Fruit fly (Drosophila melanogaster) whole organism, embryonic: ENCODE results near the gene bark.
A peak's percentile ranks its signal among the peaks of the same experiment; 100 is the strongest.

Source experiments
- Ada2b ChIP-seq: fragments of 200-800 bp; sonication (Bioruptor generic); IDR thresholded peaks from 2 replicates; pipeline ENCODE4 v1.3.6; 2022; ENCODE audit warnings: missing biosample characterization, missing genetic modification characterization
- Atf6 ChIP-seq: fragments of 200-800 bp; sonication (Bioruptor generic); IDR thresholded peaks from 2 replicates; pipeline ENCODE4 v1.3.6; 2022; ENCODE audit warnings: missing biosample characterization, missing genetic modification characterization
- B-H2 ChIP-seq: fragments of 200-800 bp; sonication (Bioruptor generic); optimal IDR thresholded peaks from 2 replicates; lab custom pipeline; 2018; ENCODE audit warnings: missing biosample characterization, mild to moderate bottlenecking, missing genetic modification characterization
- CG10147 ChIP-seq: fragments of 200-800 bp; sonication (Bioruptor generic); optimal IDR thresholded peaks from 2 replicates; lab custom pipeline; 2019; ENCODE audit warnings: missing biosample characterization, mild to moderate bottlenecking, missing genetic modification characterization, moderate library complexity
- CG10209 ChIP-seq: fragments of 200-800 bp; sonication (Bioruptor generic); optimal IDR thresholded peaks from 3 replicates; lab custom pipeline; 2017; ENCODE audit warnings: missing biosample characterization, mild to moderate bottlenecking, missing genetic modification characterization, missing genetic modification reagents
- CG1024 ChIP-seq: fragments of 200-800 bp; sonication (Bioruptor generic); IDR thresholded peaks from 2 replicates; pipeline ENCODE4 v1.3.6; 2022; ENCODE audit warnings: missing biosample characterization, missing genetic modification characterization
- CG11247 ChIP-seq: fragments of 200-800 bp; sonication (Bioruptor generic); IDR thresholded peaks from 2 replicates; pipeline ENCODE4 v1.3.6; 2022; ENCODE audit warnings: missing biosample characterization, missing genetic modification characterization
- CG12236 ChIP-seq: fragments of 200-800 bp; sonication (Bioruptor generic); optimal IDR thresholded peaks from 2 replicates; lab custom pipeline; 2016; ENCODE audit warnings: missing biosample characterization, missing genetic modification characterization
- CG17186 ChIP-seq: fragments of 200-800 bp; sonication (Bioruptor generic); optimal IDR thresholded peaks from 3 replicates; lab custom pipeline; 2017; ENCODE audit warnings: missing biosample characterization, missing genetic modification reagents, missing genetic modification characterization
- CG17385 ChIP-seq: fragments of 200-800 bp; sonication (Bioruptor generic); optimal IDR thresholded peaks from 3 replicates; lab custom pipeline; 2018; ENCODE audit warnings: missing biosample characterization, mild to moderate bottlenecking, missing genetic modification characterization
- CG17612 ChIP-seq: fragments of 200-800 bp; sonication (Bioruptor generic); IDR thresholded peaks from 2 replicates; pipeline ENCODE4 v1.3.6; 2022; ENCODE audit warnings: missing biosample characterization, missing genetic modification characterization
- CG17802 ChIP-seq: fragments of 200-800 bp; sonication (Bioruptor generic); optimal IDR thresholded peaks from 2 replicates; lab custom pipeline; 2018; ENCODE audit warnings: missing biosample characterization, mild to moderate bottlenecking, missing genetic modification characterization, moderate library complexity
- CG1832 ChIP-seq: fragments of 200-800 bp; sonication (Bioruptor generic); optimal IDR thresholded peaks from 2 replicates; lab custom pipeline; 2017; ENCODE audit warnings: missing biosample characterization, mild to moderate bottlenecking, missing genetic modification characterization, inconsistent platforms
- CG2116 ChIP-seq: fragments of 200-800 bp; sonication (Bioruptor generic); optimal IDR thresholded peaks from 3 replicates; lab custom pipeline; 2018; ENCODE audit warnings: missing biosample characterization, mild to moderate bottlenecking, missing genetic modification characterization
- CG2875 ChIP-seq: fragments of 200-800 bp; sonication (Bioruptor generic); optimal IDR thresholded peaks from 2 replicates; lab custom pipeline; 2017; ENCODE audit warnings: missing biosample characterization, mild to moderate bottlenecking, missing genetic modification characterization, missing genetic modification reagents
- CG4707 ChIP-seq: fragments of 200-800 bp; sonication (Bioruptor generic); optimal IDR thresholded peaks from 2 replicates; lab custom pipeline; 2018; ENCODE audit warnings: missing biosample characterization, mild to moderate bottlenecking, missing genetic modification characterization, moderate library complexity
- CG8359 ChIP-seq: fragments of 200-800 bp; sonication (Bioruptor generic); optimal IDR thresholded peaks from 2 replicates; lab custom pipeline; 2017; ENCODE audit warnings: missing biosample characterization, mild to moderate bottlenecking, missing genetic modification characterization, borderline replicate concordance
- Deaf1 ChIP-seq: fragments of 200-800 bp; optimal IDR thresholded peaks from 3 replicates; lab custom pipeline; 2019; ENCODE audit warnings: missing biosample characterization, mild to moderate bottlenecking, missing genetic modification characterization, moderate library complexity
- Dek ChIP-seq: fragments of 200-800 bp; sonication (Bioruptor generic); optimal IDR thresholded peaks from 3 replicates; lab custom pipeline; 2019; ENCODE audit warnings: missing biosample characterization, mild to moderate bottlenecking, missing genetic modification characterization, moderate library complexity
- Dip2 ChIP-seq: fragments of 200-800 bp; sonication (Bioruptor generic); IDR thresholded peaks from 2 replicates; pipeline ENCODE4 v1.3.6; 2022; ENCODE audit warnings: missing biosample characterization, missing genetic modification characterization
- Dip3 ChIP-seq: fragments of 200-800 bp; sonication (Bioruptor generic); optimal IDR thresholded peaks from 3 replicates; lab custom pipeline; 2016; ENCODE audit warnings: missing biosample characterization, missing genetic modification characterization
- Doc2 ChIP-seq: fragments of 200-800 bp; sonication (Bioruptor generic); IDR thresholded peaks from 2 replicates; pipeline ENCODE4 v1.3.6; 2022; ENCODE audit warnings: missing biosample characterization, missing genetic modification characterization
- GATAe ChIP-seq: fragments of 200-800 bp; sonication (Bioruptor generic); conservative IDR thresholded peaks from 2 replicates; pipeline ENCODE4 v1.3.6; 2022; ENCODE audit warnings: missing biosample characterization, missing genetic modification characterization
- NFAT ChIP-seq: fragments of 200-800 bp; sonication (Bioruptor generic); IDR thresholded peaks from 2 replicates; pipeline ENCODE4 v1.3.6; 2022; ENCODE audit warnings: missing biosample characterization, missing genetic modification characterization
- Side ChIP-seq: fragments of 200-800 bp; sonication (Bioruptor generic); optimal IDR thresholded peaks from 2 replicates; lab custom pipeline; 2016; ENCODE audit warnings: missing biosample characterization, missing genetic modification characterization
- Ssrp ChIP-seq: fragments of 200-800 bp; sonication (Bioruptor generic); optimal IDR thresholded peaks from 2 replicates; lab custom pipeline; 2018; ENCODE audit warnings: missing biosample characterization, mild to moderate bottlenecking, missing genetic modification characterization, moderate library complexity
- abd-A ChIP-seq: fragments of 200-800 bp; sonication (Bioruptor generic); optimal IDR thresholded peaks from 3 replicates; lab custom pipeline; 2019; ENCODE audit warnings: missing biosample characterization, mild to moderate bottlenecking, missing genetic modification characterization, moderate library complexity
- ac ChIP-seq: fragments of 200-800 bp; sonication (Bioruptor generic); optimal IDR thresholded peaks from 3 replicates; lab custom pipeline; 2017; ENCODE audit warnings: missing biosample characterization, mild to moderate bottlenecking, missing genetic modification characterization
- chn ChIP-seq: fragments of 200-800 bp; sonication (Bioruptor generic); optimal IDR thresholded peaks from 2 replicates; lab custom pipeline; 2016; ENCODE audit warnings: missing biosample characterization, missing genetic modification characterization
- dysf ChIP-seq: fragments of 200-800 bp; sonication (Bioruptor generic); IDR thresholded peaks from 3 replicates; pipeline ENCODE4 v1.3.6; 2022; ENCODE audit warnings: missing biosample characterization, missing genetic modification characterization
- exex ChIP-seq: fragments of 200-800 bp; sonication (Bioruptor generic); optimal IDR thresholded peaks from 4 replicates; lab custom pipeline; 2018; ENCODE audit warnings: missing biosample characterization, mild to moderate bottlenecking, missing genetic modification characterization, moderate library complexity
- gem ChIP-seq: fragments of 200-800 bp; sonication (Bioruptor generic); optimal IDR thresholded peaks from 2 replicates; lab custom pipeline; 2019; ENCODE audit warnings: missing biosample characterization, mild to moderate bottlenecking, missing genetic modification characterization, moderate library complexity
- lab ChIP-seq: fragments of 200-800 bp; sonication (Bioruptor generic); optimal IDR thresholded peaks from 3 replicates; lab custom pipeline; 2017; ENCODE audit warnings: missing biosample characterization, missing genetic modification characterization, mild to moderate bottlenecking, moderate library complexity, missing genetic modification reagents
- lbe ChIP-seq: fragments of 200-800 bp; sonication (Bioruptor generic); optimal IDR thresholded peaks from 2 replicates; lab custom pipeline; 2016; ENCODE audit warnings: missing biosample characterization, mild to moderate bottlenecking, missing genetic modification characterization
- lola ChIP-seq, 3 experiments: fragments of >200 bp in 2 of 3; fragments of 200-800 bp in 1 of 3; sonication (Bioruptor generic) in 1 of 3; optimal IDR thresholded peaks; 2 replicates each; lab custom pipeline; 2017 to 2019; ENCODE audit warnings: missing biosample characterization in 3 of 3, missing genetic modification characterization in 3 of 3, mild to moderate bottlenecking in 1 of 3, moderate library complexity in 1 of 3
- maf-S ChIP-seq: fragments of 200-800 bp; sonication (Bioruptor generic); optimal IDR thresholded peaks from 2 replicates; lab custom pipeline; 2016; ENCODE audit warnings: missing biosample characterization, missing genetic modification characterization
- nom ChIP-seq: fragments of 200-800 bp; sonication (Bioruptor generic); optimal IDR thresholded peaks from 2 replicates; lab custom pipeline; 2017; ENCODE audit warnings: missing biosample characterization, missing genetic modification characterization, mild to moderate bottlenecking, moderate library complexity, missing genetic modification reagents
- pan ChIP-seq, 4 experiments: fragments of >200 bp in 3 of 4; fragments of 200-800 bp in 1 of 4; sonication (Bioruptor generic) in 1 of 4; optimal IDR thresholded peaks in 3 of 4; IDR thresholded peaks in 1 of 4; 2 replicates each; pipeline versions ENCODE4 v1.3.6 to Lab custom; 2017 to 2022; ENCODE audit warnings: missing biosample characterization in 2 of 4, missing genetic modification characterization in 2 of 4, mixed read lengths in 1 of 4
- pho ChIP-seq: fragments of 200-800 bp; sonication (Bioruptor generic); optimal IDR thresholded peaks from 2 replicates; lab custom pipeline; 2016; ENCODE audit warnings: missing biosample characterization, missing genetic modification characterization
- phol ChIP-seq: fragments of 200-800 bp; sonication (Bioruptor generic); optimal IDR thresholded peaks from 3 replicates; lab custom pipeline; 2018; ENCODE audit warnings: missing biosample characterization, mild to moderate bottlenecking, missing genetic modification characterization, moderate library complexity
- pros ChIP-seq: fragments of 200-800 bp; sonication (Bioruptor generic); optimal IDR thresholded peaks from 3 replicates; lab custom pipeline; 2019; ENCODE audit warnings: missing biosample characterization, mild to moderate bottlenecking, missing genetic modification characterization, moderate library complexity
- row ChIP-seq: fragments of 200-800 bp; sonication (Bioruptor generic); IDR thresholded peaks from 3 replicates; pipeline ENCODE4 v1.3.6; 2022; ENCODE audit warnings: missing biosample characterization, missing genetic modification characterization
- sens ChIP-seq: fragments of 200-800 bp; sonication (Bioruptor generic); peaks from one replicate; lab custom pipeline; 2016; ENCODE audit warnings: missing biosample characterization, missing genetic modification characterization
- shn ChIP-seq: fragments of 200-800 bp; sonication (Bioruptor generic); optimal IDR thresholded peaks from 3 replicates; lab custom pipeline; 2016; ENCODE audit warnings: missing biosample characterization, missing genetic modification characterization
- sob ChIP-seq: fragments of 200-800 bp; sonication (Bioruptor generic); IDR thresholded peaks from 2 replicates; pipeline ENCODE4 v1.3.6; 2022; ENCODE audit warnings: missing biosample characterization, missing genetic modification characterization
- vnd ChIP-seq: fragments of 200-800 bp; sonication (Bioruptor generic); IDR thresholded peaks from 3 replicates; pipeline ENCODE4 v1.3.6; 2022; ENCODE audit warnings: missing biosample characterization, missing genetic modification characterization; ENCODE audit not compliant: partially characterized antibody
- wdn ChIP-seq: fragments of 200-800 bp; sonication (Bioruptor generic); IDR thresholded peaks from 2 replicates; pipeline ENCODE4 v1.3.6; 2022; ENCODE audit warnings: missing biosample characterization, missing genetic modification characterization

The bark gene

DNA sequence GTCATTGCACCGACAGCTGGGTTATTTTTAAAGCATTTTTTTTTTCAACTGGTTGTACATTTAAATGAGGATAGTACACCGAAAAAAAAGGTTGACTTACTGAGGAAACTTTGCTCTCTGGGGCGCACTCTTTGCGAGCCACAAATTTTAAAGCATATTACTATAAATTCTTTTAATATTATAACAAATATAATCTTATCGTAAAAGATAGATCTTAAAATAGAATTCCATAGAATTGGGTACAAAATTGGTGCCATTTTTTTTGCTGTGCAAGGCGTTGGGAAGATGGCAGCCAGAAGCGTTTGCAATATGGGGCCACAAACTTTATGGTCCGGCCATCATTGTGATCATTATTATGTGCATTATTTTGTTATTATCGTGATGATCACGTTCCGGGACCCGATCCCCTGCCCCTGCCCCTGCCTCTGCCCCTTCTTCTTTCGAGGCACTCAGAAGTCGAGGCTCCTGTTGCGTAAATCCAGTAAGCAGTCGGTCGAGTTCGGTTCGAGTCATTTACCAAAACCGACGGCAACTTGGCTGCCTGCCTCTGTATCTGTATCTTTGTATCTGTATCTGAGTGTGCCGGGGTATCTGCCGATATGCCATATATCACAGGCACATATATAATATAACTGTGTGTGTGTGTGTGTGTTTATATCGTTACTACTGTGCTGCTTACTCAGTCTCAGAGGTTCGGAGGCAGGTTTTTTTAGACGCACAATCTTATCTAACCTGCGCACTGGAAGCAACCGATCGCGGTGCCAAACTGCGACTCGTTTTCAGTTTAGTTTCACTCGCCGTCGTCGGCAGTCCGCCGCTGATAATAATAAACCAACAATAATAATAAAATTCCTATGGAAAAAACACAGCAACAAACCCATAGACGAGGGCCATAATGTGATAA is 8.6 kb upstream of the bark start (continued):
- TF ChIP-seq CG4707 (GFP tag; lab: Kevin White, UChicago) (no peak), CG17802 (tag; lab: Kevin White, UChicago) (no peak), sob (GFP tag; lab: Robert Waterston, UW) (no peak), pan (optimal IDR thresholded peaks at IDR 0.05; lab: Kevin White, UChicago) (no peak), pan (GFP tag; optimal IDR thresholded peaks at IDR 0.05 in 1 of 2, IDR thresholded peaks at IDR 0.05 in 1 of 2) (peak in 1 of 2 experiments; percentile 4), chn (GFP tag; lab: Kevin White, UChicago) (no peak), nom (peak; percentile 61), sens (GFP tag; lab: Kevin White, UChicago) (peak; percentile 79), phol (peak; percentile 63), CG10147 (GFP tag; lab: Kevin White, UChicago) (no peak), CG17385 (peak; percentile 4), dysf (GFP tag; lab: Robert Waterston, UW) (peak; percentile 59), CG12236 (GFP tag; lab: Kevin White, UChicago) (no peak), CG2116 (GFP tag; lab: Kevin White, UChicago) (no peak), Deaf1 (tag; lab: Kevin White, UChicago) (peak; percentile 90), Atf6 (0 out of 2 replicates have a peak, but pooled peaks have one; percentile 7), exex (peak; percentile 82), lola (GFP tag; optimal IDR thresholded peaks at IDR 0.05; lab: Kevin White, UChicago) (peak in 1 of 3 experiments; percentile 2), Dip3 (no peak), maf-S (GFP tag; lab: Kevin White, UChicago) (no peak), vnd (no peak), Dek (tag; lab: Kevin White, UChicago) (peak; percentile 2), shn (GFP tag; lab: Kevin White, UChicago) (peak; percentile 17), pros (GFP tag; lab: Kevin White, UChicago) (peak; percentile 75), Side (no peak), B-H2 (GFP tag; lab: Kevin White, UChicago) (peak; percentile 46), Ssrp (tag; lab: Kevin White, UChicago) (peak; percentile 42), row (GFP tag; lab: Robert Waterston, UW) (peak; percentile 39; the same call in 1 of the 3 replicates), Doc2 (no peak), CG11247 (GFP tag; lab: Robert Waterston, UW) (no peak), pho (GFP tag; lab: Kevin White, UChicago) (no peak), lab (GFP tag; lab: Kevin White, UChicago) (peak; percentile 48), Ada2b (peak; percentile 45; the same call in 1 of the 2 replicates), CG17612 (GFP tag; lab: Robert Waterston, UW) (no peak), CG1832 (GFP tag; lab: Kevin White, UChicago) (no peak), CG17186 (GFP tag; lab: Kevin White, UChicago) (no peak), ac (GFP tag; lab: Kevin White, UChicago) (no peak), CG2875 (peak; percentile 10), NFAT (GFP tag; lab: Robert Waterston, UW) (peak; percentile 19; the same call in 1 of the 2 replicates), abd-A (tag; lab: Kevin White, UChicago) (peak; percentile 78), CG1024 (GFP tag; lab: Robert Waterston, UW) (no peak), CG10209 (GFP tag; lab: Kevin White, UChicago) (peak; percentile 46), Dip2 (no peak), wdn (GFP tag; lab: Robert Waterston, UW) (no peak), lbe (GFP tag; lab: Kevin White, UChicago) (peak; percentile 89), GATAe (peak; percentile 83), CG8359 (GFP tag; lab: Kevin White, UChicago) (peak; percentile 11), gem (tag; lab: Kevin White, UChicago) (peak; percentile 70)
